Fruit fly (Drosophila melanogaster): ENCODE data around the gene CG7806.

DNA sequence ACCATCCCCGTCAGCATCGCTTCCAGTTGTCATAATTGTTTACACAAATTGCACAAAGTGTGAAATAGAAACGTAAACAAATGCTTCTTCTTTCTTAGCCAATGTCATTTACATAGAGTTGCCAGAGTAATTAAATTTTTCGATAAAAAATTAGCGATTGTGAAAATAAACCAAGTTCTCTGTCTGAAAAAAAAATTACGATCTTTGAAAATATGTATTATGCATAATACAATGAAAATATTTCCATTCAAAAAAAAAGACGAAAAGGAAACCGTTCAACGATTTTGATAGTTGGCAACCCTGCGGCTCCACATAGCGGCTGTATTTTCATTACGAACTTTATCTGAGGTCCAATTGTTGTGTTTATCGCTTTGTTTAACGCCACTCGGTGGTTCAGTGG lies at the start of gene CG7806, which contains the start of gene CG7810:
- TF ChIP-seq ttk (optimal IDR thresholded peaks at IDR 0.05) (no peak), Myc (optimal IDR thresholded peaks at IDR 0.05) (no peak), h (optimal IDR thresholded peaks at IDR 0.05) (no peak)
